Fruit fly (Drosophila melanogaster): Measurements from ENCODE around the gene Smr.

Smr gene

DNA sequence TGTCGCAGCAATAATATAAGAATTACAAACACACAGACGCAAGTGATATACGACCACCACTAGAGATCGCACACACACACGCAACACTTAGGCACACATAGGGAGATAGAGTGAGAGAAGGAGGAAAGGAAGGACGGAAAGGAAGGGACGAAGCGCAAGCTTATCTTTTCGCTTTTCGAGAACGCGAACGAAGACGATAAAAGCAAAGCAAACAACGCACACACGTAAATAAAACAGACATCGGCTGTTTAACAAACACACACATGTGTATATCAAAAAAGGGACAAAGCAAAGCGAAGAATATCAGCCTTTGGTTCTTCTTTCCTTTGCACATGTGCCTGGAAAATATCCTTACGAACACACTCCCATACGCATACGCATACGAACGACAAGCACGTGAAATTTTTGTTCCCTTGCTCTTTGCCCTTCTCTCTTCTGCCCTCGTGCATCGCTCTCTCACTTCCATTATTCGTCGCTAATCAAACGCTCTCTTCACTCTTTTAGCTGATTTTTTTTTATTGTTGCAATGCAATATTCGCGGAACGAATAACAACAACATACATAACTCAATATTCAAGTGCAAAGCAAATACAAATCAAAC is 82.3 kb downstream of the Smr start:
- TF ChIP-seq CG7045 (GFP tag; optimal IDR thresholded peaks at IDR 0.05) = no peak
- TF ChIP-seq CG1620 (GFP tag; optimal IDR thresholded peaks at IDR 0.05) = no peak
- TF ChIP-seq CG5204 (GFP tag; optimal IDR thresholded peaks at IDR 0.05) = no peak
- TF ChIP-seq pad (GFP tag; optimal IDR thresholded peaks at IDR 0.05) = peak; percentile 48
- no peak for TF ChIP-seq Clk (GFP tag; optimal IDR thresholded peaks at IDR 0.05)
- peak; percentile 39 for TF ChIP-seq ovo (GFP tag; optimal IDR thresholded peaks at IDR 0.05)
- peak; percentile 24 for TF ChIP-seq tj (GFP tag; optimal IDR thresholded peaks at IDR 0.05)
- TF ChIP-seq CG33017 (tag; optimal IDR thresholded peaks at IDR 0.05) = peak; percentile 7
- no peak for TF ChIP-seq Crg-1 (GFP tag; optimal IDR thresholded peaks at IDR 0.05)
- TF ChIP-seq CG7101 (tag; optimal IDR thresholded peaks at IDR 0.05) = peak; percentile 59
- peak; percentile 24 for TF ChIP-seq bab1 (GFP tag; optimal IDR thresholded peaks at IDR 0.05)
- TF ChIP-seq Mnt (GFP tag; optimal IDR thresholded peaks at IDR 0.05) = peak; percentile 79
- peak; percentile 21 for TF ChIP-seq CG11617 (GFP tag; optimal IDR thresholded peaks at IDR 0.05)
- peak; percentile 23 for TF ChIP-seq CG12768 (GFP tag; optimal IDR thresholded peaks at IDR 0.05)
- TF ChIP-seq CG14711 (tag; optimal IDR thresholded peaks at IDR 0.05) = no peak
- TF ChIP-seq cic (GFP tag; optimal IDR thresholded peaks at IDR 0.05) = peak; percentile 73
- TF ChIP-seq cnc (optimal IDR thresholded peaks at IDR 0.05) = no peak

DNA sequence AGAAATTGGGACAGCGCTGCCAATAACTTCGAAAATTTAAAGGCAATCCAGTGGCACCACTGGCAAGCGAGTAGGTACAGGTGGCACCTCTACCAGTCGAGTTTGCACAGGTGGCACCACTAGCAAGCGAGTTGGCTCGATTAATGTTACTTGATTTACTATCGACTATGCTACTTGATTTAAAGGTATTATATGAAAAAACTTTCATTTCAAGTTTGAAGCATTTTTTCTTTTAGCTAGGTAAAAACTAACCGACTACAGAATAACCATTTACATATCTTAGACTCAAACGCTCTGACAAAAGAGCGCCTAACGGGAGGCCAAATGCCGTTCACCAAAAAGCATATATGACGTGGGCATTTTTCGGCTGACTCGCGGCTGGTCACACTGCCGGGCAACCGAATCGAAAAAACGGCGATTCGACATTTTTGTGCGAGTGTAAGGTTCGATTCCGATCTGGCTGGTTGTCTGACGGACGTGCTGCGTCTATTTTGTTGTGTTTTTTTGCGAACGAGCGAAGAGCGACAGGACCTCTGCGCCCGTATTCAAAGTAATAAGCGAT is 83.3 kb downstream of the Smr start, which contains the start of gene Tis11:
Gene Tis11 (plus strand): TSS at position 417 of the 562 bp plus-strand sequence.
- TF ChIP-seq pad (GFP tag; optimal IDR thresholded peaks at IDR 0.05) (no peak), cnc (optimal IDR thresholded peaks at IDR 0.05) (no peak), bab1 (GFP tag; optimal IDR thresholded peaks at IDR 0.05) (peak; percentile 50), ovo (GFP tag; optimal IDR thresholded peaks at IDR 0.05) (peak; percentile 83), Hr96 (GFP tag; optimal IDR thresholded peaks at IDR 0.05) (no peak), CG33017 (tag; optimal IDR thresholded peaks at IDR 0.05) (no peak), Mnt (GFP tag; optimal IDR thresholded peaks at IDR 0.05) (peak; percentile 61), CG1620 (GFP tag; optimal IDR thresholded peaks at IDR 0.05) (peak; percentile 22), tj (GFP tag; optimal IDR thresholded peaks at IDR 0.05) (peak; percentile 95), CG12768 (GFP tag; optimal IDR thresholded peaks at IDR 0.05) (no peak), Clk (GFP tag; optimal IDR thresholded peaks at IDR 0.05) (no peak), toe (GFP tag; optimal IDR thresholded peaks at IDR 0.05) (peak; percentile 10), Crg-1 (GFP tag; optimal IDR thresholded peaks at IDR 0.05) (no peak), CG7101 (tag; optimal IDR thresholded peaks at IDR 0.05) (peak; percentile 29), CG11617 (GFP tag; optimal IDR thresholded peaks at IDR 0.05) (peak; percentile 16), cic (GFP tag; optimal IDR thresholded peaks at IDR 0.05) (no peak), CG7045 (GFP tag; optimal IDR thresholded peaks at IDR 0.05) (no peak), CG5204 (GFP tag; optimal IDR thresholded peaks at IDR 0.05) (no peak), kay (GFP tag; ENCODE audit: borderline replicate concordance) (no peak), CG14711 (tag; optimal IDR thresholded peaks at IDR 0.05) (no peak)

- TF ChIP-seq ovo (GFP tag; optimal IDR thresholded peaks at IDR 0.05) = no peak
- TF ChIP-seq kay (GFP tag; ENCODE audit: borderline replicate concordance) = peak; percentile 90
- no peak for TF ChIP-seq Crg-1 (GFP tag; optimal IDR thresholded peaks at IDR 0.05)
- no peak for TF ChIP-seq CG5204 (GFP tag; optimal IDR thresholded peaks at IDR 0.05)
- TF ChIP-seq cic (GFP tag; optimal IDR thresholded peaks at IDR 0.05) = no peak
Measured at dm6 chrX:12658400-12658998, 83.9 kb downstream of the Smr start.

DNA sequence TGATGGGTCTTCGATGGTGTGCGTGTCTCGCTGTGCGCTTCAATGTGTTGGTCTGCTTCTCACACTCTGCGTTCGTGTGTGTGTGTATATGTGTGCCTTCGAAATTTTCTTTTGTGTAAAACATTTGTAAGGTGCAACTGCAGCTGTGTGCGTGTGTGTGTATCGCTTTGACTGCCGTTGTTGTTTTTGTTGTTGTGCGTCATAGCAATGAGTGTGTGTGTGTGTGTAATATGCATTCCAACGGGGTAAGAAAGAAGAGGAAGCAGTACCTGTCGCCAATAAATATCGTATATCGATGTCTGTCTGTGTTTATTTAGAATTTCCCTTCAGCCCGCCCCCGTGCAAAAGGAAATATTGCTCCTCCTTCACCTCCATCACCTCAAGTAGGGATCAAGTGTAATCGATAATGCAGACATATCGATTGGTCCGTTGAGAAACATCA is 88.1 kb downstream of the Smr start:
- TF ChIP-seq cnc (optimal IDR thresholded peaks at IDR 0.05) (no peak), ovo (GFP tag; optimal IDR thresholded peaks at IDR 0.05) (peak; percentile 51), CG7045 (GFP tag; optimal IDR thresholded peaks at IDR 0.05) (no peak), CG33017 (tag; optimal IDR thresholded peaks at IDR 0.05) (peak; percentile 27), CG1620 (GFP tag; optimal IDR thresholded peaks at IDR 0.05) (peak; percentile 36), CG5204 (GFP tag; optimal IDR thresholded peaks at IDR 0.05) (no peak), kay (GFP tag; ENCODE audit: borderline replicate concordance) (peak; percentile 97), CG14711 (tag; optimal IDR thresholded peaks at IDR 0.05) (peak; percentile 29), CG7101 (tag; optimal IDR thresholded peaks at IDR 0.05) (peak; percentile 45), pad (GFP tag; optimal IDR thresholded peaks at IDR 0.05) (peak; percentile 96), CG11617 (GFP tag; optimal IDR thresholded peaks at IDR 0.05) (peak; percentile 26), Hr96 (GFP tag; optimal IDR thresholded peaks at IDR 0.05) (no peak), bab1 (GFP tag; optimal IDR thresholded peaks at IDR 0.05) (peak; percentile 54), CG12768 (GFP tag; optimal IDR thresholded peaks at IDR 0.05) (no peak), cic (GFP tag; optimal IDR thresholded peaks at IDR 0.05) (peak; percentile 84), tj (GFP tag; optimal IDR thresholded peaks at IDR 0.05) (peak; percentile 51), Crg-1 (GFP tag; optimal IDR thresholded peaks at IDR 0.05) (peak; percentile 58), Clk (GFP tag; optimal IDR thresholded peaks at IDR 0.05) (no peak), toe (GFP tag; optimal IDR thresholded peaks at IDR 0.05) (no peak), Mnt (GFP tag; optimal IDR thresholded peaks at IDR 0.05) (peak; percentile 75)

DNA sequence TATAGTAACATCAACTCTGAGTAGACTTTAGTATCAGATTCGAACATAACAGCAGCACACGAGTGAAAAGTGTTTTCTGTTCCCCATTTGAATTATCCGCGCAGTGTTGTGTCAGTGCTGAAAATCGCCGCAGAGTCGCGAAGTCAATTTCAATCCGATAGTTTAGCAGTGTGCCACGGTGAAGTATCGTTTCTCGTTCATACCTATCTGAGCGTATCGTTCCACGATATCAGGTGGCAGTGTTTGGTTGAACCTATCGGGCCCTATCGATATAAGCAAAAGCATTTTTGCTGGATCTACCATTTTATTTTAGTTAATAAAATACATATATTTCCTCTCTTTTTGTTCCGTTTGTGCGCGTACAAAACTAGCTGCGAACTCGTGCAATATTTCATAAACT is 88.8 kb downstream of the Smr start, which contains the start of gene CkIalpha:
Gene CkIalpha (plus strand): TSS at position 53 of the 400 bp plus-strand sequence.
- peak; percentile 61 for TF ChIP-seq toe (GFP tag; optimal IDR thresholded peaks at IDR 0.05)
- TF ChIP-seq CG12768 (GFP tag; optimal IDR thresholded peaks at IDR 0.05) = peak; percentile 31
- peak; percentile 85 for TF ChIP-seq bab1 (GFP tag; optimal IDR thresholded peaks at IDR 0.05)
- TF ChIP-seq CG14711 (tag; optimal IDR thresholded peaks at IDR 0.05) = peak; percentile 36
- TF ChIP-seq cic (GFP tag; optimal IDR thresholded peaks at IDR 0.05) = peak; percentile 35
- TF ChIP-seq Crg-1 (GFP tag; optimal IDR thresholded peaks at IDR 0.05) = peak; percentile 84
- TF ChIP-seq Mnt (GFP tag; optimal IDR thresholded peaks at IDR 0.05) = peak; percentile 82
- no peak for TF ChIP-seq kay (GFP tag; ENCODE audit: borderline replicate concordance)
- TF ChIP-seq tj (GFP tag; optimal IDR thresholded peaks at IDR 0.05) = peak; percentile 60
- TF ChIP-seq CG7101 (tag; optimal IDR thresholded peaks at IDR 0.05) = peak; percentile 80
- no peak for TF ChIP-seq CG33017 (tag; optimal IDR thresholded peaks at IDR 0.05)
- TF ChIP-seq Hr96 (GFP tag; optimal IDR thresholded peaks at IDR 0.05) = no peak
- no peak for TF ChIP-seq CG11617 (GFP tag; optimal IDR thresholded peaks at IDR 0.05)
- peak; percentile 64 for TF ChIP-seq ovo (GFP tag; optimal IDR thresholded peaks at IDR 0.05)
- peak; percentile 12 for TF ChIP-seq Clk (GFP tag; optimal IDR thresholded peaks at IDR 0.05)
- no peak for TF ChIP-seq cnc (optimal IDR thresholded peaks at IDR 0.05)
- peak; percentile 91 for TF ChIP-seq CG1620 (GFP tag; optimal IDR thresholded peaks at IDR 0.05)
- no peak for TF ChIP-seq CG5204 (GFP tag; optimal IDR thresholded peaks at IDR 0.05)
- no peak for TF ChIP-seq CG7045 (GFP tag; optimal IDR thresholded peaks at IDR 0.05)
- TF ChIP-seq pad (GFP tag; optimal IDR thresholded peaks at IDR 0.05) = peak; percentile 54

Data from whole organism, adult.